Worm (Caenorhabditis elegans): Measurements from ENCODE around the gene mans-4.

DNA sequence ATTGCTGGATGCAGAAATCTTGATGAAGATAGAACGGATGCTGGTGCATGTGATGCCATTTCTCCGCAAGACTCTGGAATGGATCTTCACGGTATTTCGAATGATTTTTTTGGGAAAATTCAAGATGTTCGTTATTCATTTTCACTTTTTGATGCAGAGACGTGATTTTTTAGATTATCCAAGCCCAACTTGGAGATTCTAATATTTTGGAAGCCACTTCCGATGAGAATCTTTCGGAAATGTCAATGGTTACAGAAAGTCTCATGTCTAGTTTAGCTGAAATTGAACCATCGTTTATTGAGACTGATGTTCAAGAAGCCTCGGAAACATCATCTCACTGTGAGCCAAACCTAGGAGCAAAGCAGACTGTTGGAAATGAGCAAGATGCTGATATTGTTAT lies 22.5 kb upstream of the mans-4 start:
- no peak for TF ChIP-seq nhr-11 (tag; optimal IDR thresholded peaks at IDR 0.05)
- no peak for TF ChIP-seq skn-1 (tag; optimal IDR thresholded peaks at IDR 0.05)
- no peak for TF ChIP-seq ZK546.5 (tag; optimal IDR thresholded peaks at IDR 0.05)
- no peak for TF ChIP-seq mdl-1 (tag; optimal IDR thresholded peaks at IDR 0.05)
- no peak for TF ChIP-seq lsy-2 (tag; optimal IDR thresholded peaks at IDR 0.05)
- no peak for TF ChIP-seq egl-27 (tag; optimal IDR thresholded peaks at IDR 0.05)
- TF ChIP-seq nhr-23 (tag; optimal IDR thresholded peaks at IDR 0.05): no peak
- no peak for TF ChIP-seq snpc-4 (tag; optimal IDR thresholded peaks at IDR 0.05)
- no peak for TF ChIP-seq ama-1 (optimal IDR thresholded peaks at IDR 0.05)

All from whole organism, L2 larva.